Worm (Caenorhabditis elegans) whole organism, mixed stage, embryonic: ENCODE measurements around the gene srm-3.

ENCODE experiments used
- ceh-39 ChIP-seq: fragments of 150-350 bp; optimal IDR thresholded peaks from 2 replicates; lab custom pipeline; 2014; ENCODE audit warnings: missing biosample characterization, missing genetic modification characterization
- ces-1 ChIP-seq: fragments of 150-350 bp; optimal IDR thresholded peaks from 2 replicates; lab custom pipeline; 2014; ENCODE audit warnings: missing biosample characterization, missing genetic modification reagents, missing genetic modification characterization
- elt-1 ChIP-seq: sonication (generic microtip); optimal IDR thresholded peaks from 2 replicates; lab custom pipeline; 2017; ENCODE audit warnings: missing genetic modification characterization, mild to moderate bottlenecking, missing compliant biosample characterization, antibody characterized with exemption, moderate library complexity, borderline replicate concordance; ENCODE audit not compliant: insufficient read depth
- lin-13 ChIP-seq: fragments of 150-350 bp; optimal IDR thresholded peaks from 2 replicates; lab custom pipeline; 2014; ENCODE audit warnings: missing biosample characterization, missing genetic modification characterization
- lsy-2 ChIP-seq: fragments of 150-350 bp; optimal IDR thresholded peaks from 2 replicates; lab custom pipeline; 2014; ENCODE audit warnings: missing biosample characterization, missing genetic modification characterization
- nhr-76 ChIP-seq: sonication (generic microtip); optimal IDR thresholded peaks from 2 replicates; lab custom pipeline; 2017; ENCODE audit warnings: missing biosample characterization, missing genetic modification characterization
- pha-4 ChIP-seq: fragments of 150-350 bp; optimal IDR thresholded peaks from 2 replicates; lab custom pipeline; 2018; ENCODE audit warnings: missing biosample characterization, missing genetic modification reagents, missing genetic modification characterization
- sptf-1 ChIP-seq: sonication (generic microtip); optimal IDR thresholded peaks from 2 replicates; lab custom pipeline; 2017; ENCODE audit warnings: mild to moderate bottlenecking, missing genetic modification characterization, moderate library complexity, missing compliant biosample characterization
- unc-39 ChIP-seq: fragments of 150-350 bp; optimal IDR thresholded peaks from 2 replicates; lab custom pipeline; 2014; ENCODE audit warnings: missing biosample characterization, missing genetic modification characterization
- unc-62 ChIP-seq: fragments of 150-350 bp; optimal IDR thresholded peaks from 2 replicates; lab custom pipeline; 2014; ENCODE audit warnings: missing biosample characterization, missing genetic modification reagents, missing genetic modification characterization
- zip-8 ChIP-seq: fragments of 150-350 bp; optimal IDR thresholded peaks from 2 replicates; lab custom pipeline; 2014; ENCODE audit warnings: missing biosample characterization, missing genetic modification characterization
- ztf-11 ChIP-seq: fragments of 150-350 bp; optimal IDR thresholded peaks from 2 replicates; lab custom pipeline; 2014; ENCODE audit warnings: missing biosample characterization, missing genetic modification characterization

DNA sequence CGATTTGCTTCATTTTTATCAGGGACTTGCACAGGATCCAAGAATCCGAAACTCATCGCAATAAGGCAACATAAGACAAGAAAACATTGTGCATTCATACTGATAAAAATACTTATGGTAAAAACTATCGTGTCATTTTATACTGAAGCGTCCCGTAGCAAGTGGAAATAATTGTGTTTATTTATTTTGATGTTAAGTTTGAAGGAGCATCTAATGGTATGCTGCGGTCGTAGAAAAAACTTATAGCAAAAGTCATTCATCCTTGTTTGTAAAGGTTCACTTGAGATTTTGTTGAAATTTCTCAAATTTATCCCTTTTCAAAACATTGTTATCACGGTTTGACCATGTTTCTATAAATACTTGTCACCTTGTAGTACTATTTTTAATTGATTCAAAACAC is 23.8 kb upstream of the srm-3 start, which contains the start of gene W09C2.10:
- TF ChIP-seq lin-13 (tag; lab: Kevin White, UChicago) (no peak), elt-1 (tag; lab: Kevin White, UChicago) (no peak), pha-4 (tag; lab: Kevin White, UChicago) (no peak), ces-1 (GFP tag; lab: Kevin White, UChicago) (no peak), ceh-39 (tag; lab: Kevin White, UChicago) (no peak), lsy-2 (tag; lab: Kevin White, UChicago) (no peak), unc-62 (GFP tag; lab: Kevin White, UChicago) (no peak), nhr-76 (tag; lab: Kevin White, UChicago) (no peak), sptf-1 (tag; lab: Kevin White, UChicago) (no peak), ztf-11 (tag; lab: Kevin White, UChicago) (no peak), unc-39 (tag; lab: Kevin White, UChicago) (no peak), zip-8 (tag; lab: Kevin White, UChicago) (no peak)
